Fruit fly (Drosophila melanogaster): ENCODE measurements around the gene CG13855.

The CG13855 gene

dm6 chr3R:22381077-22381476 is 24.7 kb upstream of the CG13855 start, which contains the start of gene CG43342 (continued):
- TF ChIP-seq slp2 (GFP tag; optimal IDR thresholded peaks at IDR 0.05) = no peak
- TF ChIP-seq D19B (GFP tag; optimal IDR thresholded peaks at IDR 0.05) = no peak
- TF ChIP-seq so (GFP tag; IDR thresholded peaks at IDR 0.05) = no peak
- no peak for TF ChIP-seq CG1602 (GFP tag; optimal IDR thresholded peaks at IDR 0.05)
- TF ChIP-seq CG17802 (tag; optimal IDR thresholded peaks at IDR 0.05) = no peak
- TF ChIP-seq ftz-f1 (GFP tag; optimal IDR thresholded peaks at IDR 0.05) = no peak
- no peak for TF ChIP-seq CG15011 (GFP tag; optimal IDR thresholded peaks at IDR 0.05)
- no peak for TF ChIP-seq vfl (GFP tag; optimal IDR thresholded peaks at IDR 0.05)
- TF ChIP-seq CG4617 (GFP tag; optimal IDR thresholded peaks at IDR 0.05; ENCODE audit: borderline replicate concordance) = no peak
- TF ChIP-seq bigmax (GFP tag; optimal IDR thresholded peaks at IDR 0.05) = no peak
- no peak for TF ChIP-seq run (tag; optimal IDR thresholded peaks at IDR 0.05)
- TF ChIP-seq CG1792 (GFP tag; optimal IDR thresholded peaks at IDR 0.05) = no peak
- no peak for TF ChIP-seq Stat92E (GFP tag; optimal IDR thresholded peaks at IDR 0.05)
- peak; percentile 88 for TF ChIP-seq zen2 (GFP tag; IDR thresholded peaks at IDR 0.05; ENCODE audit: partially characterized antibody)
- no peak for TF ChIP-seq Mrtf (GFP tag; IDR thresholded peaks at IDR 0.05)
- TF ChIP-seq nerfin-2 (GFP tag; IDR thresholded peaks at IDR 0.05; ENCODE audit: partially characterized antibody) = peak; percentile 85
- no peak for TF ChIP-seq dimm (GFP tag; IDR thresholded peaks at IDR 0.05)
- TF ChIP-seq ro (GFP tag; IDR thresholded peaks at IDR 0.05) = no peak
- no peak for TF ChIP-seq CG10959 (GFP tag; IDR thresholded peaks at IDR 0.05)
- no peak for TF ChIP-seq D19A (tag; optimal IDR thresholded peaks at IDR 0.05)
- no peak for TF ChIP-seq CG8924 (tag; optimal IDR thresholded peaks at IDR 0.05)
- TF ChIP-seq CG14014 (GFP tag; IDR thresholded peaks at IDR 0.05) = no peak
- no peak for TF ChIP-seq pros (GFP tag; optimal IDR thresholded peaks at IDR 0.05)
- no peak for TF ChIP-seq CG30403 (GFP tag; optimal IDR thresholded peaks at IDR 0.05)
- TF ChIP-seq CG4707 (GFP tag; optimal IDR thresholded peaks at IDR 0.05) = no peak
- no peak for TF ChIP-seq CG12744 (GFP tag; optimal IDR thresholded peaks at IDR 0.05)
- TF ChIP-seq bowl (GFP tag; IDR thresholded peaks at IDR 0.05) = no peak
- no peak for TF ChIP-seq CG11695 (GFP tag; IDR thresholded peaks at IDR 0.05)
- TF ChIP-seq CG32772 (GFP tag; IDR thresholded peaks at IDR 0.05) = no peak
- peak; percentile 72 for TF ChIP-seq BEAF-32 (GFP tag; optimal IDR thresholded peaks at IDR 0.05)
- TF ChIP-seq CG16813 (GFP tag; IDR thresholded peaks at IDR 0.05; ENCODE audit: partially characterized antibody) = peak; percentile 75
- no peak for TF ChIP-seq CG9437 (GFP tag; optimal IDR thresholded peaks at IDR 0.05)
- no peak for TF ChIP-seq trh (GFP tag; optimal IDR thresholded peaks at IDR 0.05)
- TF ChIP-seq CG11085 (GFP tag; IDR thresholded peaks at IDR 0.05) = no peak
- TF ChIP-seq kay (GFP tag; optimal IDR thresholded peaks at IDR 0.05) = no peak
- TF ChIP-seq sd (tag; optimal IDR thresholded peaks at IDR 0.05) = no peak
- no peak for TF ChIP-seq CG12236 (GFP tag; optimal IDR thresholded peaks at IDR 0.05)
- TF ChIP-seq Ssrp (tag; optimal IDR thresholded peaks at IDR 0.05) = no peak
- TF ChIP-seq Neu2 (GFP tag; optimal IDR thresholded peaks at IDR 0.05; ENCODE audit: borderline replicate concordance) = no peak
- TF ChIP-seq Opbp (GFP tag; IDR thresholded peaks at IDR 0.05; ENCODE audit: partially characterized antibody) = peak; percentile 80; the same call in 2 of the 3 replicates
- TF ChIP-seq CG11247 (GFP tag; IDR thresholded peaks at IDR 0.05) = no peak
- TF ChIP-seq zfh1 (GFP tag; IDR thresholded peaks at IDR 0.05) = no peak
- TF ChIP-seq Lim3 (GFP tag; IDR thresholded peaks at IDR 0.05) = no peak
- TF ChIP-seq salm (tag; optimal IDR thresholded peaks at IDR 0.05) = no peak
- no peak for TF ChIP-seq Optix (GFP tag; IDR thresholded peaks at IDR 0.05)
- TF ChIP-seq Abd-B (GFP tag; optimal IDR thresholded peaks at IDR 0.05) = no peak
- TF ChIP-seq gem (tag; optimal IDR thresholded peaks at IDR 0.05) = no peak
- TF ChIP-seq CG8290 (GFP tag; optimal IDR thresholded peaks at IDR 0.05) = no peak
- TF ChIP-seq CG8290 (tag; optimal IDR thresholded peaks at IDR 0.05) = no peak
- peak; percentile 77 for TF ChIP-seq amos (GFP tag; IDR thresholded peaks at IDR 0.05; ENCODE audit: partially characterized antibody)
- no peak for TF ChIP-seq Mes4 (GFP tag; optimal IDR thresholded peaks at IDR 0.05)
- no peak for TF ChIP-seq CG16815 (GFP tag; optimal IDR thresholded peaks at IDR 0.05)
